Worm (Caenorhabditis elegans) whole organism, midembryonic: ENCODE data around the gene F41G3.10.

Source experiments
- cog-1 ChIP-seq: sonication (generic microtip); optimal IDR thresholded peaks from 2 replicates; lab custom pipeline; 2016; ENCODE audit warnings: missing genetic modification characterization, missing compliant biosample characterization
- flt-1 ChIP-seq: fragments of 200-800 bp; sonication (Bioruptor generic); IDR thresholded peaks from 2 replicates; pipeline ENCODE4 v1.3.6; 2022; ENCODE audit warnings: missing genetic modification characterization, missing compliant biosample characterization
- med-1 ChIP-seq: sonication (generic microtip); optimal IDR thresholded peaks from 2 replicates; lab custom pipeline; 2017; ENCODE audit warnings: missing genetic modification characterization, mild to moderate bottlenecking, missing compliant biosample characterization, antibody characterized with exemption, missing genetic modification reagents; ENCODE audit not compliant: insufficient read depth
- ref-1 ChIP-seq: fragments of 200-800 bp; sonication (Bioruptor generic); conservative IDR thresholded peaks from 2 replicates; pipeline ENCODE4 v1.3.6; 2022; ENCODE audit warnings: missing genetic modification reagents, missing genetic modification characterization, missing compliant biosample characterization
- ztf-29 ChIP-seq: fragments of 200-800 bp; sonication (Bioruptor generic); IDR thresholded peaks from 2 replicates; pipeline ENCODE4 v1.3.6; 2022; ENCODE audit warnings: missing genetic modification reagents, missing genetic modification characterization, missing compliant biosample characterization

DNA sequence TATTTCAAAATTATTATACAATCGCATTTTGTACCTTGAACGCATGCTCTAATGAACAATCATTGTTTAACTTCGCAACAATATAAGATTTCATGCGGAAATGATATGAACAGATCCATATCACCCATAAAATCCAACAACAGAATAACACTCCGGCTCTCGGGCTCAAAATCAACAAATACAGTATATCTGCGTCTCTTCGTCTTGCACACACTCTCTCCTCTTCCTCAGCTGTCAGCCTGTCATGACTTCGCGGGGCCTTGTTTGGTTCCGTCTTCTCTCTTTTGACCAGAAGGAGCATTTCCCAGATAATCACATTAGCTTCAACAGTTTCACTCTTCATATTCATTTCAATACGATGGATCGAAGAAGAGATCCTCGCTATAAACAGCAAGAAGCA, 6.9 kb upstream of the F41G3.10 start, which contains the start of gene F41G3.3:
- TF ChIP-seq flt-1 (no peak), med-1 (GFP tag; lab: Kevin White, UChicago) (no peak), cog-1 (no peak), ztf-29 (no peak), ref-1 (GFP tag; lab: Robert Waterston, UW) (no peak)
